Worm (Caenorhabditis elegans): ENCODE data around the gene Y22D7AL.3.

ce11 chrIII:1613933-1614332 lies 27.3 kb upstream of the Y22D7AL.3 start, which contains the start of gene Y22D7AL.9:
- TF ChIP-seq ces-1 (GFP tag; optimal IDR thresholded peaks at IDR 0.05) (no peak), nhr-76 (tag; optimal IDR thresholded peaks at IDR 0.05) (no peak), unc-62 (GFP tag; optimal IDR thresholded peaks at IDR 0.05) (no peak)
